Fruit fly (Drosophila melanogaster) whole organism, embryonic: Measurements from ENCODE around the gene wls.

Experiments
- Atf6 ChIP-seq: fragments of 200-800 bp; sonication (Bioruptor generic); IDR thresholded peaks from 2 replicates; pipeline ENCODE4 v1.3.6; 2022; ENCODE audit warnings: missing biosample characterization, missing genetic modification characterization
- B-H1 ChIP-seq: fragments of 200-800 bp; sonication (Bioruptor generic); IDR thresholded peaks from 3 replicates; pipeline ENCODE4 v1.3.6; 2022; ENCODE audit warnings: missing biosample characterization, missing genetic modification characterization
- CG11696 ChIP-seq: fragments of 200-800 bp; sonication (Bioruptor generic); IDR thresholded peaks from 2 replicates; pipeline ENCODE4 v1.3.6; 2022; ENCODE audit warnings: missing biosample characterization, missing genetic modification characterization
- CG1233 ChIP-seq: fragments of 200-800 bp; sonication (Bioruptor generic); optimal IDR thresholded peaks from 4 replicates; lab custom pipeline; 2018; ENCODE audit warnings: missing biosample characterization, mild to moderate bottlenecking, missing genetic modification characterization
- CG12942 ChIP-seq: fragments of 200-800 bp; sonication (Bioruptor generic); optimal IDR thresholded peaks from 3 replicates; lab custom pipeline; 2016; ENCODE audit warnings: missing biosample characterization, missing genetic modification characterization
- CG13296 ChIP-seq: fragments of 200-800 bp; sonication (Bioruptor generic); optimal IDR thresholded peaks from 3 replicates; lab custom pipeline; 2018; ENCODE audit warnings: missing biosample characterization, mild to moderate bottlenecking, missing genetic modification characterization
- CG15011 ChIP-seq: fragments of 200-800 bp; sonication (Bioruptor generic); optimal IDR thresholded peaks from 3 replicates; lab custom pipeline; 2018; ENCODE audit warnings: missing biosample characterization, mild to moderate bottlenecking, missing genetic modification characterization
- CG16779 ChIP-seq: fragments of 200-800 bp; sonication (Bioruptor generic); IDR thresholded peaks from 2 replicates; pipeline ENCODE4 v1.3.6; 2022; ENCODE audit warnings: missing biosample characterization, missing genetic modification characterization
- CG17186 ChIP-seq: fragments of 200-800 bp; sonication (Bioruptor generic); optimal IDR thresholded peaks from 3 replicates; lab custom pipeline; 2017; ENCODE audit warnings: missing biosample characterization, missing genetic modification reagents, missing genetic modification characterization
- CG2129 ChIP-seq: fragments of 200-800 bp; sonication (Bioruptor generic); IDR thresholded peaks from 2 replicates; pipeline ENCODE4 v1.3.6; 2022; ENCODE audit warnings: missing biosample characterization, missing genetic modification characterization; ENCODE audit not compliant: partially characterized antibody
- CG31365 ChIP-seq: fragments of 200-800 bp; sonication (Bioruptor generic); optimal IDR thresholded peaks from 2 replicates; lab custom pipeline; 2018; ENCODE audit warnings: missing biosample characterization, mild to moderate bottlenecking, missing genetic modification characterization
- CG32767 ChIP-seq: fragments of 200-800 bp; sonication (Bioruptor generic); IDR thresholded peaks from 2 replicates; pipeline ENCODE4 v1.3.6; 2022; ENCODE audit warnings: missing biosample characterization, missing genetic modification characterization
- CG33557 ChIP-seq: fragments of 200-800 bp; sonication (Bioruptor generic); optimal IDR thresholded peaks from 2 replicates; lab custom pipeline; 2019; ENCODE audit warnings: missing biosample characterization, mild to moderate bottlenecking, missing genetic modification characterization, moderate library complexity
- CG34422 ChIP-seq: fragments of 200-800 bp; sonication (Bioruptor generic); IDR thresholded peaks from 3 replicates; pipeline ENCODE4 v1.3.6; 2022; ENCODE audit warnings: missing biosample characterization, missing genetic modification characterization
- CG3726 ChIP-seq: fragments of 200-800 bp; sonication (Bioruptor generic); IDR thresholded peaks from 3 replicates; pipeline ENCODE4, ENCODE4 v1.3.6; 2022; ENCODE audit warnings: missing biosample characterization, missing genetic modification characterization
- CG3995 ChIP-seq: fragments of 200-800 bp; sonication (Bioruptor generic); optimal IDR thresholded peaks from 3 replicates; lab custom pipeline; 2016; ENCODE audit warnings: missing biosample characterization, missing genetic modification characterization
- CG4617 ChIP-seq: fragments of 200-800 bp; sonication (Bioruptor generic); optimal IDR thresholded peaks from 3 replicates; lab custom pipeline; 2016; ENCODE audit warnings: missing biosample characterization, missing genetic modification characterization, borderline replicate concordance
- CG6683 ChIP-seq: fragments of 200-800 bp; sonication (Bioruptor generic); optimal IDR thresholded peaks from 2 replicates; lab custom pipeline; 2017; ENCODE audit warnings: missing biosample characterization, mild to moderate bottlenecking, missing genetic modification characterization, missing genetic modification reagents
- CG7786 ChIP-seq: fragments of 200-800 bp; sonication (Bioruptor generic); optimal IDR thresholded peaks from 2 replicates; lab custom pipeline; 2016; ENCODE audit warnings: missing biosample characterization, missing genetic modification characterization
- CG7987 ChIP-seq: fragments of 200-800 bp; sonication (Bioruptor generic); optimal IDR thresholded peaks from 2 replicates; lab custom pipeline; 2018; ENCODE audit warnings: missing biosample characterization, mild to moderate bottlenecking, missing genetic modification characterization, moderate library complexity
- CG8281 ChIP-seq: fragments of 200-800 bp; sonication (Bioruptor generic); optimal IDR thresholded peaks from 2 replicates; lab custom pipeline; 2018; ENCODE audit warnings: missing biosample characterization, mild to moderate bottlenecking, missing genetic modification characterization, moderate library complexity
- CkIIα-i1 ChIP-seq: fragments of 200-800 bp; sonication (Bioruptor generic); IDR thresholded peaks from 2 replicates; pipeline ENCODE4 v1.3.6; 2022; ENCODE audit warnings: missing biosample characterization, missing genetic modification characterization
- Dbx ChIP-seq: fragments of 200-800 bp; sonication (Bioruptor generic); IDR thresholded peaks from 3 replicates; pipeline ENCODE4 v1.3.6; 2022; ENCODE audit warnings: missing biosample characterization, missing genetic modification characterization
- Dfd ChIP-seq, 2 experiments: fragments of >200 bp; optimal IDR thresholded peaks; 2 replicates each; lab custom pipeline; 2017; ENCODE audit warnings: missing biosample characterization in 2 of 2, missing genetic modification characterization in 2 of 2
- Dip3 ChIP-seq: fragments of 200-800 bp; sonication (Bioruptor generic); optimal IDR thresholded peaks from 3 replicates; lab custom pipeline; 2016; ENCODE audit warnings: missing biosample characterization, missing genetic modification characterization
- Ets97D ChIP-seq: fragments of 200-800 bp; sonication (Bioruptor generic); optimal IDR thresholded peaks from 3 replicates; lab custom pipeline; 2016; ENCODE audit warnings: missing biosample characterization, missing genetic modification characterization
- Hr3 ChIP-seq: fragments of 200-800 bp; sonication (Bioruptor generic); optimal IDR thresholded peaks from 3 replicates; lab custom pipeline; 2016; ENCODE audit warnings: missing biosample characterization, missing genetic modification characterization
- Optix ChIP-seq: fragments of 200-800 bp; sonication (Bioruptor generic); IDR thresholded peaks from 3 replicates; pipeline ENCODE4 v1.3.6; 2022; ENCODE audit warnings: missing biosample characterization, missing genetic modification characterization
- Sry-β ChIP-seq: fragments of 200-800 bp; sonication (Bioruptor generic); optimal IDR thresholded peaks from 2 replicates; lab custom pipeline; 2018; ENCODE audit warnings: missing biosample characterization, mild to moderate bottlenecking, missing genetic modification characterization, moderate library complexity
- abd-A ChIP-seq: fragments of 200-800 bp; sonication (Bioruptor generic); optimal IDR thresholded peaks from 3 replicates; lab custom pipeline; 2019; ENCODE audit warnings: missing biosample characterization, mild to moderate bottlenecking, missing genetic modification characterization, moderate library complexity
- ara ChIP-seq: fragments of 200-800 bp; sonication (Bioruptor generic); IDR thresholded peaks from 2 replicates; pipeline ENCODE4 v1.3.6; 2022; ENCODE audit warnings: missing biosample characterization, missing genetic modification characterization
- az2 ChIP-seq: fragments of 200-800 bp; sonication (Bioruptor generic); optimal IDR thresholded peaks from 3 replicates; lab custom pipeline; 2016; ENCODE audit warnings: missing biosample characterization, missing genetic modification characterization
- bab2 ChIP-seq: fragments of 200-800 bp; sonication (Bioruptor generic); optimal IDR thresholded peaks from 2 replicates; lab custom pipeline; 2016; ENCODE audit warnings: missing biosample characterization, missing genetic modification characterization
- cg ChIP-seq: fragments of 200-800 bp; sonication (Bioruptor generic); optimal IDR thresholded peaks from 3 replicates; lab custom pipeline; 2019; ENCODE audit warnings: missing biosample characterization, mild to moderate bottlenecking, missing genetic modification characterization, moderate library complexity
- dimm ChIP-seq: fragments of 200-800 bp; sonication (Bioruptor generic); IDR thresholded peaks from 2 replicates; pipeline ENCODE4 v1.3.6; 2022; ENCODE audit warnings: missing biosample characterization, missing genetic modification characterization
- emc ChIP-seq: fragments of 200-800 bp; sonication (Bioruptor generic); optimal IDR thresholded peaks from 2 replicates; lab custom pipeline; 2016; ENCODE audit warnings: missing biosample characterization, missing genetic modification characterization
- grau ChIP-seq: fragments of 200-800 bp; optimal IDR thresholded peaks from 3 replicates; lab custom pipeline; 2019; ENCODE audit warnings: missing biosample characterization, mild to moderate bottlenecking, missing genetic modification characterization, moderate library complexity
- gsb-n ChIP-seq: fragments of 200-800 bp; sonication (Bioruptor generic); optimal IDR thresholded peaks from 3 replicates; lab custom pipeline; 2018; ENCODE audit warnings: missing biosample characterization, mild to moderate bottlenecking, missing genetic modification characterization
- ind ChIP-seq: fragments of 200-800 bp; sonication (Bioruptor generic); optimal IDR thresholded peaks from 3 replicates; lab custom pipeline; 2016; ENCODE audit warnings: missing biosample characterization, missing genetic modification characterization
- lov ChIP-seq, 2 experiments: fragments of 200-800 bp in 1 of 2; fragments of >200 bp in 1 of 2; sonication (Bioruptor generic) in 1 of 2; IDR thresholded peaks in 1 of 2; optimal IDR thresholded peaks in 1 of 2; 2 replicates in 1 of 2; 3 replicates in 1 of 2; pipeline versions ENCODE4 v1.3.6 to Lab custom; 2017 to 2022; ENCODE audit warnings: missing biosample characterization in 1 of 2, missing genetic modification characterization in 1 of 2
- maf-S ChIP-seq: fragments of 200-800 bp; sonication (Bioruptor generic); optimal IDR thresholded peaks from 2 replicates; lab custom pipeline; 2016; ENCODE audit warnings: missing biosample characterization, missing genetic modification characterization
- mam ChIP-seq: fragments of 200-800 bp; sonication (Bioruptor generic); optimal IDR thresholded peaks from 3 replicates; lab custom pipeline; 2016; ENCODE audit warnings: missing biosample characterization, missing genetic modification characterization
- odd ChIP-seq: fragments of 200-800 bp; sonication (Bioruptor generic); optimal IDR thresholded peaks from 2 replicates; lab custom pipeline; 2017; ENCODE audit warnings: missing biosample characterization, mild to moderate bottlenecking, missing genetic modification characterization
- pita ChIP-seq: fragments of 200-800 bp; sonication (Bioruptor generic); optimal IDR thresholded peaks from 2 replicates; lab custom pipeline; 2017; ENCODE audit warnings: missing biosample characterization, mild to moderate bottlenecking, missing genetic modification characterization
- ranshi ChIP-seq: fragments of 200-800 bp; sonication (Bioruptor generic); IDR thresholded peaks from 2 replicates; pipeline ENCODE4 v1.3.6; 2022; ENCODE audit warnings: missing biosample characterization, missing genetic modification characterization
- salm ChIP-seq: fragments of 200-800 bp; sonication (Bioruptor generic); optimal IDR thresholded peaks from 2 replicates; lab custom pipeline; 2018; ENCODE audit warnings: missing biosample characterization, mild to moderate bottlenecking, missing genetic modification characterization
- sisA ChIP-seq: fragments of 200-800 bp; sonication (Bioruptor generic); IDR thresholded peaks from 2 replicates; pipeline ENCODE4 v1.3.6; 2022; ENCODE audit warnings: missing biosample characterization, missing genetic modification characterization
- tll ChIP-seq, 2 experiments: fragments of 200-800 bp in 1 of 2; fragments of >200 bp in 1 of 2; sonication (Bioruptor generic) in 1 of 2; optimal IDR thresholded peaks; 2 replicates each; lab custom pipeline; 2017 to 2019; ENCODE audit warnings: missing biosample characterization in 2 of 2, missing genetic modification characterization in 2 of 2, mild to moderate bottlenecking in 1 of 2, moderate library complexity in 1 of 2
- tup ChIP-seq: fragments of 200-800 bp; sonication (Bioruptor generic); optimal IDR thresholded peaks from 2 replicates; lab custom pipeline; 2016; ENCODE audit warnings: missing biosample characterization, mild to moderate bottlenecking, missing genetic modification characterization, moderate library complexity
- wek ChIP-seq: fragments of 200-800 bp; sonication (Bioruptor generic); optimal IDR thresholded peaks from 3 replicates; lab custom pipeline; 2018; ENCODE audit warnings: missing biosample characterization, mild to moderate bottlenecking, missing genetic modification characterization, moderate library complexity
- zf30C ChIP-seq: fragments of 200-800 bp; sonication (Bioruptor generic); optimal IDR thresholded peaks from 3 replicates; lab custom pipeline; 2018; ENCODE audit warnings: missing biosample characterization, mild to moderate bottlenecking, missing genetic modification characterization

wls gene

DNA sequence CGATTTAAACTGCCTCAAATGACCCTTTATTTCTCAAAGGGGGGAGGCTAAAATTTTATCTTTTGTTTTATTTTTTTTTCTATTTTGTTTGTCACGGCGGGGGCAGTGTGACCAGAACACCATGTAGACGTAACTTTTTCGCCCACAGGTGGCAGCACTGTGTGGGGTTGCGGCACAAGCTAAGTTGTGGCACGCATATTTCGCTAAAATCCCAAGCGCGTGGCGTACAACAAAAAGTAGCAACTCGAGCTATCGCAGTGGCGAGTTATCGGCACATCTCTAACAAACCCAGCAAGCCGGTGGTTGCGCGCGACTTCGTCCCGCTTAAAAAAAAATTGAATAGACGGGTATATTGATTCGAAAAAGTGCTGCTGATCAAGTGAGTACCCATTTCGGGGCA is 46.3 kb downstream of the wls start, which contains the start of the genes Ufd1 and NaPi-III (continued):
- TF ChIP-seq CkIIα-i1 (no peak), CG8281 (tag; lab: Kevin White, UChicago) (no peak), tup (no peak), CG15011 (GFP tag; lab: Kevin White, UChicago) (no peak), tll (GFP tag; optimal IDR thresholded peaks at IDR 0.05; lab: Kevin White, UChicago) (no peak), Sry-β (GFP tag; lab: Kevin White, UChicago) (no peak), grau (peak; percentile 46), bab2 (GFP tag; lab: Kevin White, UChicago) (peak; percentile 14), odd (GFP tag; lab: Kevin White, UChicago) (no peak), mam (GFP tag; lab: Kevin White, UChicago) (peak; percentile 56), CG4617 (GFP tag; lab: Kevin White, UChicago) (peak; percentile 92), CG16779 (no peak), B-H1 (GFP tag; lab: Robert Waterston, UW) (no peak), ara (no peak), salm (tag; lab: Kevin White, UChicago) (no peak), Optix (GFP tag; lab: Robert Waterston, UW) (no peak), gsb-n (tag; lab: Kevin White, UChicago) (peak; percentile 9), CG3726 (GFP tag; lab: Robert Waterston, UW) (no peak), CG34422 (GFP tag; lab: Robert Waterston, UW) (peak; percentile 69), Dfd (GFP tag; optimal IDR thresholded peaks at IDR 0.05; lab: Kevin White, UChicago) (no peak), emc (GFP tag; lab: Kevin White, UChicago) (no peak), zf30C (GFP tag; lab: Kevin White, UChicago) (peak; percentile 26), CG7786 (GFP tag; lab: Kevin White, UChicago) (no peak), Dip3 (GFP tag; lab: Kevin White, UChicago) (no peak), sisA (GFP tag; lab: Robert Waterston, UW) (peak; percentile 44; the same call in 1 of the 2 replicates), abd-A (tag; lab: Kevin White, UChicago) (no peak), CG2129 (GFP tag; lab: Robert Waterston, UW) (peak; percentile 53), ranshi (GFP tag; lab: Robert Waterston, UW) (peak; percentile 45; the same call in 1 of the 2 replicates), Hr3 (GFP tag; lab: Kevin White, UChicago) (no peak), cg (GFP tag; lab: Kevin White, UChicago) (no peak), pita (GFP tag; lab: Kevin White, UChicago) (peak; percentile 94), Ets97D (GFP tag; lab: Kevin White, UChicago) (peak; percentile 92), lov (optimal IDR thresholded peaks at IDR 0.05; lab: Kevin White, UChicago) (no peak), lov (GFP tag; IDR thresholded peaks at IDR 0.05; lab: Robert Waterston, UW) (peak; percentile 49; the same call in 1 of the 3 replicates), CG1233 (GFP tag; lab: Kevin White, UChicago) (no peak), Atf6 (0 out of 2 replicates have a peak, but pooled peaks have one; percentile 16), CG33557 (GFP tag; lab: Kevin White, UChicago) (no peak), Dbx (peak; percentile 69; the same call in 2 of the 3 replicates), CG11696 (GFP tag; lab: Robert Waterston, UW) (no peak), CG31365 (tag; lab: Kevin White, UChicago) (no peak), CG13296 (GFP tag; lab: Kevin White, UChicago) (no peak), ind (GFP tag; lab: Kevin White, UChicago) (no peak), CG17186 (peak; percentile 92), CG3995 (GFP tag; lab: Kevin White, UChicago) (peak; percentile 26), az2 (no peak), dimm (no peak), CG32767 (GFP tag; lab: Robert Waterston, UW) (peak; percentile 57; the same call in 1 of the 2 replicates), CG7987 (GFP tag; lab: Kevin White, UChicago) (no peak), wek (GFP tag; lab: Kevin White, UChicago) (no peak), CG12942 (GFP tag; lab: Kevin White, UChicago) (no peak), CG6683 (GFP tag; lab: Kevin White, UChicago) (no peak), maf-S (GFP tag; lab: Kevin White, UChicago) (peak; percentile 35)
